Fruit fly (Drosophila melanogaster) whole organism, embryonic: ENCODE data around the gene COX7B.

Experiments
- Aef1 ChIP-seq: fragments of 200-800 bp; sonication (Bioruptor generic); IDR thresholded peaks from 3 replicates; pipeline ENCODE4 v1.3.6; 2022; ENCODE audit warnings: missing biosample characterization, missing genetic modification characterization
- Asciz ChIP-seq: fragments of 200-800 bp; sonication (Bioruptor generic); optimal IDR thresholded peaks from 2 replicates; lab custom pipeline; 2017; ENCODE audit warnings: missing biosample characterization, mild to moderate bottlenecking, missing genetic modification characterization, missing genetic modification reagents
- Bdp1 ChIP-seq: fragments of 200-800 bp; sonication (Bioruptor generic); optimal IDR thresholded peaks from 3 replicates; lab custom pipeline; 2016; ENCODE audit warnings: missing biosample characterization, missing genetic modification characterization
- CG10543 ChIP-seq: fragments of 200-800 bp; sonication (Bioruptor generic); optimal IDR thresholded peaks from 3 replicates; lab custom pipeline; 2017; ENCODE audit warnings: missing biosample characterization, mild to moderate bottlenecking, missing genetic modification characterization, moderate library complexity
- CG11085 ChIP-seq: fragments of 200-800 bp; sonication (Bioruptor generic); IDR thresholded peaks from 2 replicates; pipeline ENCODE4 v1.3.6; 2022; ENCODE audit warnings: missing biosample characterization, missing genetic modification characterization
- CG12299 ChIP-seq: fragments of 200-800 bp; sonication (Bioruptor generic); optimal IDR thresholded peaks from 2 replicates; lab custom pipeline; 2018; ENCODE audit warnings: missing biosample characterization, mild to moderate bottlenecking, missing genetic modification characterization
- CG12769 ChIP-seq: fragments of 200-800 bp; sonication (Bioruptor generic); optimal IDR thresholded peaks from 2 replicates; lab custom pipeline; 2019; ENCODE audit warnings: missing biosample characterization, mild to moderate bottlenecking, missing genetic modification characterization, moderate library complexity
- CG15011 ChIP-seq: fragments of 200-800 bp; sonication (Bioruptor generic); optimal IDR thresholded peaks from 3 replicates; lab custom pipeline; 2018; ENCODE audit warnings: missing biosample characterization, mild to moderate bottlenecking, missing genetic modification characterization
- CG16813 ChIP-seq: fragments of 200-800 bp; sonication (Bioruptor generic); IDR thresholded peaks from 3 replicates; pipeline ENCODE4 v1.3.6; 2022; ENCODE audit warnings: missing biosample characterization, missing genetic modification characterization; ENCODE audit not compliant: partially characterized antibody
- CG17612 ChIP-seq: fragments of 200-800 bp; sonication (Bioruptor generic); IDR thresholded peaks from 2 replicates; pipeline ENCODE4 v1.3.6; 2022; ENCODE audit warnings: missing biosample characterization, missing genetic modification characterization
- CG17802 ChIP-seq: fragments of 200-800 bp; sonication (Bioruptor generic); optimal IDR thresholded peaks from 2 replicates; lab custom pipeline; 2018; ENCODE audit warnings: missing biosample characterization, mild to moderate bottlenecking, missing genetic modification characterization, moderate library complexity
- CG18619 ChIP-seq: fragments of 200-800 bp; sonication (Bioruptor generic); optimal IDR thresholded peaks from 3 replicates; lab custom pipeline; 2017; ENCODE audit warnings: missing biosample characterization, mild to moderate bottlenecking, missing genetic modification characterization
- CG32532 ChIP-seq: fragments of 200-800 bp; sonication (Bioruptor generic); IDR thresholded peaks from 2 replicates; pipeline ENCODE4 v1.3.6; 2022; ENCODE audit warnings: missing biosample characterization, missing genetic modification characterization
- CG43689 ChIP-seq: fragments of 200-800 bp; sonication (Bioruptor generic); IDR thresholded peaks from 2 replicates; pipeline ENCODE4 v1.3.6; 2022; ENCODE audit warnings: missing biosample characterization, missing genetic modification characterization
- CG4730 ChIP-seq: fragments of 200-800 bp; sonication (Bioruptor generic); IDR thresholded peaks from 2 replicates; pipeline ENCODE4 v1.3.6; 2022; ENCODE audit warnings: missing biosample characterization, missing genetic modification characterization
- CG7786 ChIP-seq: fragments of 200-800 bp; sonication (Bioruptor generic); optimal IDR thresholded peaks from 2 replicates; lab custom pipeline; 2016; ENCODE audit warnings: missing biosample characterization, missing genetic modification characterization
- CG9797 ChIP-seq: fragments of 200-800 bp; sonication (Bioruptor generic); optimal IDR thresholded peaks from 3 replicates; lab custom pipeline; 2018; ENCODE audit warnings: missing biosample characterization, mild to moderate bottlenecking, missing genetic modification characterization
- CG9817 ChIP-seq: fragments of 200-800 bp; sonication (Bioruptor generic); optimal IDR thresholded peaks from 2 replicates; lab custom pipeline; 2018; ENCODE audit warnings: missing biosample characterization, mild to moderate bottlenecking, missing genetic modification characterization, moderate library complexity
- CG9876 ChIP-seq: fragments of 200-800 bp; sonication (Bioruptor generic); optimal IDR thresholded peaks from 2 replicates; lab custom pipeline; 2016; ENCODE audit warnings: missing biosample characterization, missing genetic modification characterization
- CHES-1-like ChIP-seq: fragments of 200-800 bp; sonication (Bioruptor generic); optimal IDR thresholded peaks from 2 replicates; lab custom pipeline; 2016; ENCODE audit warnings: missing biosample characterization, missing genetic modification characterization
- Chrac-16 ChIP-seq: fragments of 200-800 bp; sonication (Bioruptor generic); optimal IDR thresholded peaks from 3 replicates; lab custom pipeline; 2016; ENCODE audit warnings: missing biosample characterization, missing genetic modification characterization
- CkIIα-i1 ChIP-seq: fragments of 200-800 bp; sonication (Bioruptor generic); IDR thresholded peaks from 2 replicates; pipeline ENCODE4 v1.3.6; 2022; ENCODE audit warnings: missing biosample characterization, missing genetic modification characterization
- D19B ChIP-seq: fragments of 200-800 bp; sonication (Bioruptor generic); optimal IDR thresholded peaks from 2 replicates; lab custom pipeline; 2017; ENCODE audit warnings: missing biosample characterization, mild to moderate bottlenecking, missing genetic modification characterization
- Deaf1 ChIP-seq: fragments of 200-800 bp; optimal IDR thresholded peaks from 3 replicates; lab custom pipeline; 2019; ENCODE audit warnings: missing biosample characterization, mild to moderate bottlenecking, missing genetic modification characterization, moderate library complexity
- Dip3 ChIP-seq: fragments of 200-800 bp; sonication (Bioruptor generic); optimal IDR thresholded peaks from 3 replicates; lab custom pipeline; 2016; ENCODE audit warnings: missing biosample characterization, missing genetic modification characterization
- Doc2 ChIP-seq: fragments of 200-800 bp; sonication (Bioruptor generic); IDR thresholded peaks from 2 replicates; pipeline ENCODE4 v1.3.6; 2022; ENCODE audit warnings: missing biosample characterization, missing genetic modification characterization
- Dp ChIP-seq: fragments of 200-800 bp; sonication (Bioruptor generic); optimal IDR thresholded peaks from 2 replicates; lab custom pipeline; 2018; ENCODE audit warnings: missing biosample characterization, mild to moderate bottlenecking, missing genetic modification characterization, moderate library complexity
- Eip74EF ChIP-seq, 2 experiments: fragments of 200-800 bp in 1 of 2; fragments of >200 bp in 1 of 2; sonication (Bioruptor generic) in 1 of 2; optimal IDR thresholded peaks; 2 replicates each; lab custom pipeline; 2017 to 2019; ENCODE audit warnings: missing biosample characterization in 2 of 2, missing genetic modification characterization in 2 of 2, mild to moderate bottlenecking in 1 of 2, moderate library complexity in 1 of 2
- HHEX ChIP-seq: fragments of 200-800 bp; sonication (Bioruptor generic); optimal IDR thresholded peaks from 3 replicates; lab custom pipeline; 2017; ENCODE audit warnings: missing biosample characterization, mild to moderate bottlenecking, missing genetic modification characterization, missing genetic modification reagents
- Oaz ChIP-seq: fragments of 200-800 bp; sonication (Bioruptor generic); IDR thresholded peaks from 2 replicates; pipeline ENCODE4 v1.3.6; 2022; ENCODE audit warnings: missing biosample characterization, missing genetic modification characterization
- Rx ChIP-seq: fragments of 200-800 bp; sonication (Bioruptor generic); IDR thresholded peaks from 2 replicates; pipeline ENCODE4 v1.3.6; 2022; ENCODE audit warnings: missing biosample characterization, missing genetic modification characterization
- Sin3A ChIP-seq: fragments of >200 bp; optimal IDR thresholded peaks from 2 replicates; lab custom pipeline; 2018
- Taf1 ChIP-seq: fragments of 200-800 bp; sonication (Bioruptor generic); IDR thresholded peaks from 2 replicates; pipeline ENCODE4 v1.3.6; 2022; ENCODE audit warnings: missing biosample characterization, missing genetic modification characterization
- Xrp1 ChIP-seq: fragments of 200-800 bp; sonication (Bioruptor generic); IDR thresholded peaks from 2 replicates; pipeline ENCODE4 v1.3.6; 2022; ENCODE audit warnings: missing biosample characterization, missing genetic modification characterization
- bbx ChIP-seq: fragments of 200-800 bp; sonication (Bioruptor generic); IDR thresholded peaks from 2 replicates; pipeline ENCODE4 v1.3.6; 2022; ENCODE audit warnings: missing biosample characterization, missing genetic modification characterization; ENCODE audit not compliant: partially characterized antibody
- bowl ChIP-seq: fragments of 200-800 bp; sonication (Bioruptor generic); IDR thresholded peaks from 2 replicates; pipeline ENCODE4 v1.3.6; 2022; ENCODE audit warnings: missing biosample characterization, missing genetic modification characterization
- dmrt11E ChIP-seq: fragments of 200-800 bp; sonication (Bioruptor generic); optimal IDR thresholded peaks from 3 replicates; lab custom pipeline; 2018; ENCODE audit warnings: missing biosample characterization, mild to moderate bottlenecking, missing genetic modification characterization, moderate library complexity
- dmrt99B ChIP-seq: fragments of 200-800 bp; sonication (Bioruptor generic); optimal IDR thresholded peaks from 2 replicates; lab custom pipeline; 2018; ENCODE audit warnings: missing biosample characterization, mild to moderate bottlenecking, missing genetic modification characterization, moderate library complexity
- fru ChIP-seq: fragments of >200 bp; optimal IDR thresholded peaks from 2 replicates; lab custom pipeline; 2017
- hbn ChIP-seq: fragments of 200-800 bp; sonication (Bioruptor generic); IDR thresholded peaks from 2 replicates; pipeline ENCODE4 v1.3.6; 2022; ENCODE audit warnings: missing biosample characterization, missing genetic modification characterization; ENCODE audit not compliant: partially characterized antibody
- jigr1 ChIP-seq: fragments of 200-800 bp; sonication (Bioruptor generic); IDR thresholded peaks from 3 replicates; pipeline ENCODE4 v1.3.6; 2022; ENCODE audit warnings: missing biosample characterization, missing genetic modification characterization
- kah ChIP-seq: fragments of 200-800 bp; sonication (Bioruptor generic); optimal IDR thresholded peaks from 2 replicates; lab custom pipeline; 2018; ENCODE audit warnings: missing biosample characterization, mild to moderate bottlenecking, missing genetic modification characterization
- lmd ChIP-seq: fragments of 200-800 bp; sonication (Bioruptor generic); IDR thresholded peaks from 2 replicates; pipeline ENCODE4 v1.3.6; 2022; ENCODE audit warnings: missing biosample characterization, missing genetic modification characterization
- mirr ChIP-seq: fragments of 200-800 bp; sonication (Bioruptor generic); optimal IDR thresholded peaks from 3 replicates; lab custom pipeline; 2018; ENCODE audit warnings: missing biosample characterization, mild to moderate bottlenecking, missing genetic modification characterization
- mld ChIP-seq: fragments of 200-800 bp; sonication (Bioruptor generic); IDR thresholded peaks from 3 replicates; pipeline ENCODE4 v1.3.6; 2022; ENCODE audit warnings: missing biosample characterization, missing genetic modification characterization; ENCODE audit not compliant: partially characterized antibody
- nau ChIP-seq: fragments of 200-800 bp; sonication (Bioruptor generic); optimal IDR thresholded peaks from 3 replicates; lab custom pipeline; 2017; ENCODE audit warnings: missing biosample characterization, mild to moderate bottlenecking, missing genetic modification characterization, missing genetic modification reagents
- phol ChIP-seq: fragments of 200-800 bp; sonication (Bioruptor generic); optimal IDR thresholded peaks from 3 replicates; lab custom pipeline; 2018; ENCODE audit warnings: missing biosample characterization, mild to moderate bottlenecking, missing genetic modification characterization, moderate library complexity
- repo ChIP-seq: fragments of 200-800 bp; sonication (Bioruptor generic); optimal IDR thresholded peaks from 2 replicates; lab custom pipeline; 2016; ENCODE audit warnings: missing biosample characterization, missing genetic modification characterization
- salm ChIP-seq: fragments of 200-800 bp; sonication (Bioruptor generic); optimal IDR thresholded peaks from 2 replicates; lab custom pipeline; 2018; ENCODE audit warnings: missing biosample characterization, mild to moderate bottlenecking, missing genetic modification characterization
- ttk ChIP-seq: fragments of 200-800 bp; sonication (Bioruptor generic); IDR thresholded peaks from 2 replicates; pipeline ENCODE4 v2.1.2; 2022; ENCODE audit warnings: missing biosample characterization, missing genetic modification characterization
- wdn ChIP-seq: fragments of 200-800 bp; sonication (Bioruptor generic); IDR thresholded peaks from 2 replicates; pipeline ENCODE4 v1.3.6; 2022; ENCODE audit warnings: missing biosample characterization, missing genetic modification characterization
- wor ChIP-seq: fragments of 200-800 bp; sonication (Bioruptor generic); IDR thresholded peaks from 2 replicates; pipeline ENCODE4 v1.3.6; 2022; ENCODE audit warnings: missing biosample characterization, missing genetic modification characterization

COX7B gene

dm6 chr3L:17404646-17405045 is 20.6 kb upstream of the COX7B start (continued):
- TF ChIP-seq wdn (GFP tag; lab: Robert Waterston, UW) (no peak), Rx (GFP tag; lab: Robert Waterston, UW) (no peak), CG12299 (tag; lab: Kevin White, UChicago) (no peak), CkIIα-i1 (GFP tag; lab: Robert Waterston, UW) (no peak), phol (tag; lab: Kevin White, UChicago) (peak; percentile 54), mld (GFP tag; lab: Robert Waterston, UW) (no peak), salm (tag; lab: Kevin White, UChicago) (no peak), CG10543 (GFP tag; lab: Kevin White, UChicago) (no peak), Aef1 (GFP tag; lab: Robert Waterston, UW) (no peak), hbn (GFP tag; lab: Robert Waterston, UW) (no peak), Dp (no peak), Taf1 (no peak), Bdp1 (GFP tag; lab: Kevin White, UChicago) (no peak), lmd (GFP tag; lab: Robert Waterston, UW) (peak; percentile 23; the same call in 1 of the 2 replicates), CHES-1-like (GFP tag; lab: Kevin White, UChicago) (no peak), CG43689 (GFP tag; lab: Robert Waterston, UW) (no peak), CG15011 (GFP tag; lab: Kevin White, UChicago) (no peak), Oaz (GFP tag; lab: Robert Waterston, UW) (no peak), CG18619 (GFP tag; lab: Kevin White, UChicago) (no peak), mirr (GFP tag; lab: Kevin White, UChicago) (no peak), kah (GFP tag; lab: Kevin White, UChicago) (no peak), dmrt99B (peak; percentile 62), jigr1 (GFP tag; lab: Robert Waterston, UW) (no peak), D19B (GFP tag; lab: Kevin White, UChicago) (no peak), bbx (GFP tag; lab: Robert Waterston, UW) (no peak), nau (GFP tag; lab: Kevin White, UChicago) (no peak), Eip74EF (GFP tag; optimal IDR thresholded peaks at IDR 0.05; lab: Kevin White, UChicago) (no peak), CG16813 (GFP tag; lab: Robert Waterston, UW) (no peak), CG9817 (tag; lab: Kevin White, UChicago) (no peak), CG4730 (no peak), HHEX (GFP tag; lab: Kevin White, UChicago) (peak; percentile 28), Deaf1 (tag; lab: Kevin White, UChicago) (no peak), CG17612 (GFP tag; lab: Robert Waterston, UW) (no peak), CG17802 (tag; lab: Kevin White, UChicago) (no peak), CG12769 (tag; lab: Kevin White, UChicago) (no peak), bowl (GFP tag; lab: Robert Waterston, UW) (no peak), ttk (GFP tag; lab: Robert Waterston, UW) (no peak), Dip3 (GFP tag; lab: Kevin White, UChicago) (no peak), CG9797 (no peak), fru (lab: Kevin White, UChicago) (no peak), Sin3A (lab: Kevin White, UChicago) (no peak), Chrac-16 (GFP tag; lab: Kevin White, UChicago) (no peak), Doc2 (GFP tag; lab: Robert Waterston, UW) (no peak), CG9876 (GFP tag; lab: Kevin White, UChicago) (no peak), CG32532 (0 out of 2 replicates have a peak, but pooled peaks have one; percentile 32), dmrt11E (tag; lab: Kevin White, UChicago) (peak; percentile 42), CG7786 (GFP tag; lab: Kevin White, UChicago) (no peak), Xrp1 (peak; percentile 45; the same call in 1 of the 2 replicates), CG11085 (no peak), repo (no peak), Asciz (GFP tag; lab: Kevin White, UChicago) (peak; percentile 33), wor (GFP tag; lab: Robert Waterston, UW) (no peak; the same call in 1 of the 2 replicates)
